Worm (Caenorhabditis elegans) whole organism, L4/young adult: ENCODE results near the gene npax-4.

Source experiments
- W03F9.2 ChIP-seq: fragments of 150-350 bp; optimal IDR thresholded peaks from 2 replicates; lab custom pipeline; 2014; ENCODE audit warnings: missing biosample characterization, missing genetic modification characterization
- dao-5 ChIP-seq: sonication (generic microtip); optimal IDR thresholded peaks from 2 replicates; lab custom pipeline; 2016; ENCODE audit warnings: missing genotype, missing genetic modification characterization, moderate library complexity, missing compliant biosample characterization
- him-1 ChIP-seq: sonication (generic microtip); optimal IDR thresholded peaks from 2 replicates; lab custom pipeline; 2016; ENCODE audit warnings: missing genotype, missing genetic modification reagents, missing genetic modification characterization, missing compliant biosample characterization

DNA sequence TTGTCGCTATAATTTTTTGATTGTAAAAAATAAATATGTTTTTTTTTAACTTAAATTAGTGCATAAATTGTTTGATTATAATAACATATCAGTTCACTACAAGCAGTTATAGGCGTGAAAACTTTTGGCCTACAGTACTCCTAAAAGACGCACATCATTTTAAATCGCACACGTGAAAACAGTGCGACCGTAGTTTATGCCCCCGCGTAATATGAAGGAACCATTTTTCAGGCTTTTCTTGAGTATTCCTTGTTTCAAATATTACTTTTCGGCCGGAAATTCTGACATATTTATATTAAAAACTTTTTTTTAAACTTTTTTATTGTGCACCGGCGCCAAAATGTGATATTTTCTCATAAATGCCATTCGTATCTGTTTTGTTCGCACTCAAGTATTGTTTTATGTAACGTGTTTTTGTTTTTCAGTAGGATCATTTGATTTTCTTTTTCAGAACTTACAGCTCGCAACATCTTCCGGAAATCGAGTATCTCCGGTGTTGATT, 8.9 kb upstream of the npax-4 start, which contains the start of gene oma-1:
- no peak for TF ChIP-seq him-1
- peak; percentile 26 for TF ChIP-seq W03F9.2
- TF ChIP-seq dao-5 (tag; lab: Kevin White, UChicago), result no peak
